Fruit fly (Drosophila melanogaster): ENCODE data around the gene Nepl13.

DNA sequence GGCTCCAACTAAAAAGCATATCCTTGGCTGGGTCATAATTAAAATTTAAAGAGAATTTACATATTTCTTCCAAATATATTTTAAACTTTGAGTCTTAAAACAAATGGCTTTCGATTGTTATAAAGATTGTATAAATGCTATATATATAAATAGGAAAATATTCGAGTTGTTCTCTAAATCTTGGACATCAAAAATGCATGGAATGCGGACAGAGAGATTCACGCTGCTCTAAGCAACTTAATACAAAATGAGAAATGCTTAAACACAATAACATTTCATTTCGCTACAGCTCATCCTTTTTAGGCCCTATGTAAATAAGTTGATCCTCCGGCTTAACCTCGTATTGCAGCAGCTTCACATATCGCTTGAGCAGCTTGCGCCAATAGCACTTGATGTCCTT, 11.9 kb downstream of the Nepl13 start, which contains the start of gene CG31139:
- TF ChIP-seq CG8478 (optimal IDR thresholded peaks at IDR 0.05): no peak
- no peak for TF ChIP-seq CTCF (optimal IDR thresholded peaks at IDR 0.05)

Measured in S2 (cell line).